Worm (Caenorhabditis elegans): Measurements from ENCODE around the gene Y52D5A.2.

Y52D5A.2 gene

ce11 chrIV:5469739-5470138 lies 5.4 kb upstream of the Y52D5A.2 start, which contains the start of gene rme-2 (continued):
- TF ChIP-seq sptf-2 (GFP tag; optimal IDR thresholded peaks at IDR 0.05) (no peak), F23B12.7 (tag; optimal IDR thresholded peaks at IDR 0.05; ENCODE audit: insufficient read depth) (no peak), him-1 (tag; optimal IDR thresholded peaks at IDR 0.05) (peak; percentile 73), repo-1 (tag; optimal IDR thresholded peaks at IDR 0.05) (no peak), tlf-1 (GFP tag; optimal IDR thresholded peaks at IDR 0.05) (peak; percentile 88), madf-10 (tag; optimal IDR thresholded peaks at IDR 0.05) (no peak), hmg-20 (GFP tag; IDR thresholded peaks at IDR 0.05) (0 out of 2 replicates have a peak, but pooled peaks have one; percentile 6), T07F8.4 (tag; optimal IDR thresholded peaks at IDR 0.05) (no peak), attf-5 (GFP tag; optimal IDR thresholded peaks at IDR 0.05) (no peak), snpc-1.1 (tag; optimal IDR thresholded peaks at IDR 0.05; ENCODE audit: insufficient read depth) (peak; percentile 72), die-1 (tag; optimal IDR thresholded peaks at IDR 0.05) (no peak), ets-4 (GFP tag; optimal IDR thresholded peaks at IDR 0.05) (no peak), F33H1.4 (GFP tag; IDR thresholded peaks at IDR 0.05) (peak; percentile 97), C17E4.6 (GFP tag; IDR thresholded peaks at IDR 0.05) (peak; percentile 82), attf-6 (GFP tag; IDR thresholded peaks at IDR 0.05) (peak; percentile 83), Y56A3A.18 (GFP tag; IDR thresholded peaks at IDR 0.05) (no peak), ceh-100 (GFP tag; IDR thresholded peaks at IDR 0.05) (no peak), F57A8.1 (GFP tag; optimal IDR thresholded peaks at IDR 0.05) (no peak), Y79H2A.3 (GFP tag; conservative IDR thresholded peaks at IDR 0.05) (no peak), madf-8 (GFP tag; conservative IDR thresholded peaks at IDR 0.05) (peak; percentile 95), B0035.1 (tag; optimal IDR thresholded peaks at IDR 0.05) (no peak), lsl-1 (GFP tag; optimal IDR thresholded peaks at IDR 0.05) (peak; percentile 97), nhr-80 (tag; optimal IDR thresholded peaks at IDR 0.05) (no peak), gei-17 (GFP tag; optimal IDR thresholded peaks at IDR 0.05) (no peak), let-526 (GFP tag; IDR thresholded peaks at IDR 0.05) (no peak), bed-1 (GFP tag; IDR thresholded peaks at IDR 0.05) (no peak), hsf-1 (GFP tag; IDR thresholded peaks at IDR 0.05) (peak; percentile 83), cebp-1 (GFP tag; IDR thresholded peaks at IDR 0.05) (no peak), cebp-1 (tag; optimal IDR thresholded peaks at IDR 0.05) (no peak), snpc-4 (GFP tag; optimal IDR thresholded peaks at IDR 0.05) (peak; percentile 87), snpc-4 (tag; optimal IDR thresholded peaks at IDR 0.05) (peak; percentile 54 to 94 (median 92)), dpff-1 (tag; optimal IDR thresholded peaks at IDR 0.05) (no peak), unc-130 (GFP tag; optimal IDR thresholded peaks at IDR 0.05) (peak; percentile 76), K12H6.12 (tag; optimal IDR thresholded peaks at IDR 0.05) (no peak), chd-7 (tag; optimal IDR thresholded peaks at IDR 0.05) (no peak), nfya-2 (GFP tag; IDR thresholded peaks at IDR 0.05) (no peak), zim-3 (tag; optimal IDR thresholded peaks at IDR 0.05) (no peak), F49E8.2 (tag; optimal IDR thresholded peaks at IDR 0.05; ENCODE audit: insufficient read depth) (peak; percentile 90), D2030.7 (GFP tag; IDR thresholded peaks at IDR 0.05) (peak; percentile 95), pbrm-1 (GFP tag; IDR thresholded peaks at IDR 0.05) (0 out of 2 replicates have a peak, but pooled peaks have one; percentile 12), Y53G8AR.9 (GFP tag; conservative IDR thresholded peaks at IDR 0.05) (0 out of 2 replicates have a peak, but pooled peaks have one; percentile 64)

Measured in whole organism, young adult.